Worm (Caenorhabditis elegans): ENCODE data around the gene R08F11.1.

The R08F11.1 gene

ce11 chrV:3832661-3833060 lies 48.6 kb upstream of the R08F11.1 start:
- TF ChIP-seq zip-11 (GFP tag; IDR thresholded peaks at IDR 0.05) (no peak), ZK546.5 (tag; optimal IDR thresholded peaks at IDR 0.05) (no peak), vab-7 (GFP tag; IDR thresholded peaks at IDR 0.05) (no peak), hlh-30 (tag; optimal IDR thresholded peaks at IDR 0.05; ENCODE audit: insufficient read depth) (no peak), jun-1 (tag; optimal IDR thresholded peaks at IDR 0.05) (no peak), egl-43 (GFP tag; IDR thresholded peaks at IDR 0.05) (no peak), mdt-29 (GFP tag; IDR thresholded peaks at IDR 0.05) (no peak), dmd-6 (GFP tag; IDR thresholded peaks at IDR 0.05) (no peak)

- TF ChIP-seq snpc-4 (tag; optimal IDR thresholded peaks at IDR 0.05) (no peak), T26A8.4 (GFP tag; IDR thresholded peaks at IDR 0.05) (no peak), zfp-3 (GFP tag; conservative IDR thresholded peaks at IDR 0.05) (no peak), unc-62 (GFP tag; optimal IDR thresholded peaks at IDR 0.05 in 1 of 2) (peak in 1 of 2 experiments; percentile 95), unc-62 (tag; optimal IDR thresholded peaks at IDR 0.05) (no peak), ZK546.5 (tag; optimal IDR thresholded peaks at IDR 0.05) (no peak), ZK337.2 (GFP tag; IDR thresholded peaks at IDR 0.05) (no peak), nhr-28 (tag; optimal IDR thresholded peaks at IDR 0.05) (no peak)
These were observed 48.1 kb upstream of the R08F11.1 start for ce11 chrV:3832103-3832502.

ce11 chrV:3831616-3832015 lies 47.6 kb upstream of the R08F11.1 start, which contains the start of gene H10D18.5:
TSS of gene H10D18.5 (minus strand) at chrV:3831716.
- TF ChIP-seq nhr-77 (tag; optimal IDR thresholded peaks at IDR 0.05) (no peak), hlh-30 (tag; optimal IDR thresholded peaks at IDR 0.05; ENCODE audit: insufficient read depth) (no peak), mes-2 (tag; optimal IDR thresholded peaks at IDR 0.05; ENCODE audit: poor library complexity, severe bottlenecking) (no peak), ztf-7 (tag; optimal IDR thresholded peaks at IDR 0.05) (no peak), daf-8 (GFP tag; IDR thresholded peaks at IDR 0.05) (no peak), ces-1 (GFP tag; optimal IDR thresholded peaks at IDR 0.05) (no peak), arid-1 (GFP tag; conservative IDR thresholded peaks at IDR 0.05) (no peak), zfp-3 (GFP tag; conservative IDR thresholded peaks at IDR 0.05) (no peak), lin-13 (GFP tag; optimal IDR thresholded peaks at IDR 0.05) (no peak), Y48G9A.11 (GFP tag; IDR thresholded peaks at IDR 0.05) (no peak), dpl-1 (GFP tag; optimal IDR thresholded peaks at IDR 0.05) (no peak), pqm-1 (tag; optimal IDR thresholded peaks at IDR 0.05) (no peak), ctbp-1 (GFP tag; IDR thresholded peaks at IDR 0.05) (no peak), R02D3.7 (tag; optimal IDR thresholded peaks at IDR 0.05) (no peak), F49E8.2 (tag; optimal IDR thresholded peaks at IDR 0.05; ENCODE audit: borderline replicate concordance) (no peak), nhr-42 (GFP tag; IDR thresholded peaks at IDR 0.05) (no peak), fkh-10 (GFP tag; optimal IDR thresholded peaks at IDR 0.05) (no peak), unc-39 (tag; optimal IDR thresholded peaks at IDR 0.05) (no peak), lin-38 (GFP tag; IDR thresholded peaks at IDR 0.05) (no peak), php-3 (GFP tag; IDR thresholded peaks at IDR 0.05) (no peak)

- peak; percentile 97 for TF ChIP-seq aha-1 (tag)
- TF ChIP-seq F37D6.2 (tag; optimal IDR thresholded peaks at IDR 0.05): no peak
- TF ChIP-seq daf-12 (tag; optimal IDR thresholded peaks at IDR 0.05): no peak
- TF ChIP-seq hlh-30 (tag; optimal IDR thresholded peaks at IDR 0.05; ENCODE audit: insufficient read depth): no peak
- TF ChIP-seq hmg-1.1 (GFP tag; IDR thresholded peaks at IDR 0.05): no peak
These were observed 41.2 kb upstream of the R08F11.1 start for ce11 chrV:3825190-3825589.

Measured in whole organism, L4 larva.